Fruit fly (Drosophila melanogaster) whole organism, embryonic: ENCODE results near the gene Atg6.

Source experiments
- CG10366 ChIP-seq: fragments of 200-800 bp; sonication (Bioruptor generic); IDR thresholded peaks from 2 replicates; pipeline ENCODE4 v1.3.6; 2022; ENCODE audit warnings: missing biosample characterization, missing genetic modification characterization
- CG11085 ChIP-seq: fragments of 200-800 bp; sonication (Bioruptor generic); IDR thresholded peaks from 2 replicates; pipeline ENCODE4 v1.3.6; 2022; ENCODE audit warnings: missing biosample characterization, missing genetic modification characterization
- CG12071 ChIP-seq: fragments of 200-800 bp; sonication (Bioruptor generic); optimal IDR thresholded peaks from 3 replicates; lab custom pipeline; 2018; ENCODE audit warnings: missing biosample characterization, mild to moderate bottlenecking, missing genetic modification characterization
- CG12299 ChIP-seq: fragments of 200-800 bp; sonication (Bioruptor generic); optimal IDR thresholded peaks from 2 replicates; lab custom pipeline; 2018; ENCODE audit warnings: missing biosample characterization, mild to moderate bottlenecking, missing genetic modification characterization
- CG12659 ChIP-seq: fragments of 200-800 bp; sonication (Bioruptor generic); optimal IDR thresholded peaks from 3 replicates; lab custom pipeline; 2017; ENCODE audit warnings: mild to moderate bottlenecking, missing biosample characterization, missing genetic modification reagents, missing genetic modification characterization
- CG1602 ChIP-seq: fragments of 200-800 bp; sonication (Bioruptor generic); optimal IDR thresholded peaks from 3 replicates; lab custom pipeline; 2016; ENCODE audit warnings: missing biosample characterization, missing genetic modification characterization
- CG17186 ChIP-seq: fragments of 200-800 bp; sonication (Bioruptor generic); optimal IDR thresholded peaks from 3 replicates; lab custom pipeline; 2017; ENCODE audit warnings: missing biosample characterization, missing genetic modification reagents, missing genetic modification characterization
- CG17361 ChIP-seq: fragments of 200-800 bp; sonication (Bioruptor generic); IDR thresholded peaks from 3 replicates; pipeline ENCODE4 v1.3.6; 2022; ENCODE audit warnings: missing biosample characterization, missing genetic modification characterization
- CG17829 ChIP-seq: fragments of 200-800 bp; optimal IDR thresholded peaks from 2 replicates; lab custom pipeline; 2019; ENCODE audit warnings: missing biosample characterization, mild to moderate bottlenecking, missing genetic modification characterization, moderate library complexity
- CG2120 ChIP-seq: fragments of 200-800 bp; sonication (Bioruptor generic); optimal IDR thresholded peaks from 3 replicates; lab custom pipeline; 2016; ENCODE audit warnings: missing biosample characterization, missing genetic modification characterization
- CG2889 ChIP-seq: fragments of 200-800 bp; sonication (Bioruptor generic); IDR thresholded peaks from 3 replicates; pipeline ENCODE4 v1.3.6; 2022; ENCODE audit warnings: missing biosample characterization, missing genetic modification characterization
- CG31365 ChIP-seq: fragments of 200-800 bp; sonication (Bioruptor generic); optimal IDR thresholded peaks from 2 replicates; lab custom pipeline; 2018; ENCODE audit warnings: missing biosample characterization, mild to moderate bottlenecking, missing genetic modification characterization
- CG6683 ChIP-seq: fragments of 200-800 bp; sonication (Bioruptor generic); optimal IDR thresholded peaks from 2 replicates; lab custom pipeline; 2017; ENCODE audit warnings: missing biosample characterization, mild to moderate bottlenecking, missing genetic modification characterization, missing genetic modification reagents
- CG6854 ChIP-seq: fragments of 200-800 bp; sonication (Bioruptor generic); optimal IDR thresholded peaks from 3 replicates; lab custom pipeline; 2017; ENCODE audit warnings: missing biosample characterization, mild to moderate bottlenecking, missing genetic modification characterization
- CG7271 ChIP-seq: fragments of 200-800 bp; sonication (Bioruptor generic); optimal IDR thresholded peaks from 2 replicates; lab custom pipeline; 2018; ENCODE audit warnings: missing biosample characterization, mild to moderate bottlenecking, missing genetic modification characterization, moderate library complexity
- CG7372 ChIP-seq: fragments of 200-800 bp; sonication (Bioruptor generic); IDR thresholded peaks from 2 replicates; pipeline ENCODE4 v1.3.6; 2022; ENCODE audit warnings: missing biosample characterization, missing genetic modification characterization
- CG7786 ChIP-seq: fragments of 200-800 bp; sonication (Bioruptor generic); optimal IDR thresholded peaks from 2 replicates; lab custom pipeline; 2016; ENCODE audit warnings: missing biosample characterization, missing genetic modification characterization
- CG7987 ChIP-seq: fragments of 200-800 bp; sonication (Bioruptor generic); optimal IDR thresholded peaks from 2 replicates; lab custom pipeline; 2018; ENCODE audit warnings: missing biosample characterization, mild to moderate bottlenecking, missing genetic modification characterization, moderate library complexity
- CG8478 ChIP-seq: fragments of >200 bp; optimal IDR thresholded peaks from 2 replicates; lab custom pipeline; 2018
- CG8924 ChIP-seq: fragments of 200-800 bp; optimal IDR thresholded peaks from 3 replicates; lab custom pipeline; 2019; ENCODE audit warnings: missing biosample characterization, mild to moderate bottlenecking, missing genetic modification characterization, moderate library complexity
- CkIIα-i1 ChIP-seq: fragments of 200-800 bp; sonication (Bioruptor generic); IDR thresholded peaks from 2 replicates; pipeline ENCODE4 v1.3.6; 2022; ENCODE audit warnings: missing biosample characterization, missing genetic modification characterization
- Dip2 ChIP-seq: fragments of 200-800 bp; sonication (Bioruptor generic); IDR thresholded peaks from 2 replicates; pipeline ENCODE4 v1.3.6; 2022; ENCODE audit warnings: missing biosample characterization, missing genetic modification characterization
- E2f1 ChIP-seq: fragments of 200-800 bp; sonication (Bioruptor generic); IDR thresholded peaks from 2 replicates; pipeline ENCODE4 v1.3.6; 2022; ENCODE audit warnings: missing biosample characterization, missing genetic modification characterization
- Gsc ChIP-seq: fragments of 200-800 bp; sonication (Bioruptor generic); IDR thresholded peaks from 2 replicates; pipeline ENCODE4 v1.3.6; 2022; ENCODE audit warnings: missing biosample characterization, missing genetic modification characterization
- H2.0 ChIP-seq: fragments of 200-800 bp; sonication (Bioruptor generic); IDR thresholded peaks from 2 replicates; pipeline ENCODE4 v1.3.6; 2022; ENCODE audit warnings: missing biosample characterization, missing genetic modification characterization
- Meics ChIP-seq: fragments of 200-800 bp; sonication (Bioruptor generic); optimal IDR thresholded peaks from 2 replicates; lab custom pipeline; 2017; ENCODE audit warnings: missing biosample characterization, mild to moderate bottlenecking, missing genetic modification characterization
- Myb ChIP-seq: fragments of 200-800 bp; sonication (Bioruptor generic); optimal IDR thresholded peaks from 2 replicates; lab custom pipeline; 2016; ENCODE audit warnings: missing biosample characterization, missing genetic modification characterization
- NfI ChIP-seq: fragments of 200-800 bp; sonication (Bioruptor generic); optimal IDR thresholded peaks from 3 replicates; lab custom pipeline; 2018; ENCODE audit warnings: missing biosample characterization, mild to moderate bottlenecking, missing genetic modification characterization, moderate library complexity
- Oaz ChIP-seq: fragments of 200-800 bp; sonication (Bioruptor generic); IDR thresholded peaks from 2 replicates; pipeline ENCODE4 v1.3.6; 2022; ENCODE audit warnings: missing biosample characterization, missing genetic modification characterization
- Rfx ChIP-seq: fragments of 200-800 bp; sonication (Bioruptor generic); IDR thresholded peaks from 2 replicates; pipeline ENCODE4 v1.3.6; 2022; ENCODE audit warnings: missing biosample characterization, missing genetic modification characterization
- Side ChIP-seq: fragments of 200-800 bp; sonication (Bioruptor generic); optimal IDR thresholded peaks from 2 replicates; lab custom pipeline; 2016; ENCODE audit warnings: missing biosample characterization, missing genetic modification characterization
- ara ChIP-seq: fragments of 200-800 bp; sonication (Bioruptor generic); IDR thresholded peaks from 2 replicates; pipeline ENCODE4 v1.3.6; 2022; ENCODE audit warnings: missing biosample characterization, missing genetic modification characterization
- bcd ChIP-seq: fragments of 200-800 bp; sonication (Bioruptor generic); optimal IDR thresholded peaks from 2 replicates; lab custom pipeline; 2017; ENCODE audit warnings: missing biosample characterization, mild to moderate bottlenecking, missing genetic modification characterization
- bigmax ChIP-seq: fragments of 200-800 bp; sonication (Bioruptor generic); optimal IDR thresholded peaks from 2 replicates; lab custom pipeline; 2018; ENCODE audit warnings: missing biosample characterization, mild to moderate bottlenecking, missing genetic modification characterization
- bowl ChIP-seq: fragments of 200-800 bp; sonication (Bioruptor generic); IDR thresholded peaks from 2 replicates; pipeline ENCODE4 v1.3.6; 2022; ENCODE audit warnings: missing biosample characterization, missing genetic modification characterization
- caup ChIP-seq: fragments of 200-800 bp; sonication (Bioruptor generic); optimal IDR thresholded peaks from 3 replicates; lab custom pipeline; 2017; ENCODE audit warnings: missing biosample characterization, mild to moderate bottlenecking, missing genetic modification characterization, moderate library complexity; ENCODE audit not compliant: severe bottlenecking
- chm ChIP-seq: fragments of 200-800 bp; sonication (Bioruptor generic); IDR thresholded peaks from 2 replicates; pipeline ENCODE4 v1.3.6; 2022; ENCODE audit warnings: missing biosample characterization, missing genetic modification characterization
- crol ChIP-seq: fragments of 200-800 bp; sonication (Bioruptor generic); IDR thresholded peaks from 2 replicates; pipeline ENCODE4 v1.3.6; 2022; ENCODE audit warnings: missing biosample characterization, missing genetic modification characterization
- danr ChIP-seq: fragments of 200-800 bp; sonication (Bioruptor generic); IDR thresholded peaks from 2 replicates; pipeline ENCODE4 v1.3.6; 2022; ENCODE audit warnings: missing biosample characterization, missing genetic modification characterization
- dmrt11E ChIP-seq: fragments of 200-800 bp; sonication (Bioruptor generic); optimal IDR thresholded peaks from 3 replicates; lab custom pipeline; 2018; ENCODE audit warnings: missing biosample characterization, mild to moderate bottlenecking, missing genetic modification characterization, moderate library complexity
- grau ChIP-seq: fragments of 200-800 bp; optimal IDR thresholded peaks from 3 replicates; lab custom pipeline; 2019; ENCODE audit warnings: missing biosample characterization, mild to moderate bottlenecking, missing genetic modification characterization, moderate library complexity
- grn ChIP-seq: fragments of 200-800 bp; sonication (Bioruptor generic); optimal IDR thresholded peaks from 3 replicates; lab custom pipeline; 2017; ENCODE audit warnings: missing biosample characterization, missing genetic modification characterization
- gsb-n ChIP-seq: fragments of 200-800 bp; sonication (Bioruptor generic); optimal IDR thresholded peaks from 3 replicates; lab custom pipeline; 2018; ENCODE audit warnings: missing biosample characterization, mild to moderate bottlenecking, missing genetic modification characterization
- oc ChIP-seq: fragments of 200-800 bp; sonication (Bioruptor generic); optimal IDR thresholded peaks from 2 replicates; lab custom pipeline; 2018; ENCODE audit warnings: missing biosample characterization, mild to moderate bottlenecking, missing genetic modification characterization, moderate library complexity
- odd ChIP-seq: fragments of 200-800 bp; sonication (Bioruptor generic); optimal IDR thresholded peaks from 2 replicates; lab custom pipeline; 2017; ENCODE audit warnings: missing biosample characterization, mild to moderate bottlenecking, missing genetic modification characterization
- onecut ChIP-seq: fragments of 200-800 bp; sonication (Bioruptor generic); IDR thresholded peaks from 2 replicates; pipeline ENCODE4 v1.3.6; 2022; ENCODE audit warnings: missing biosample characterization, missing genetic modification characterization
- pzg ChIP-seq: fragments of 200-800 bp; sonication (Bioruptor generic); optimal IDR thresholded peaks from 3 replicates; lab custom pipeline; 2018; ENCODE audit warnings: missing biosample characterization, mild to moderate bottlenecking, missing genetic modification characterization, moderate library complexity
- ssp ChIP-seq: fragments of 200-800 bp; sonication (Bioruptor generic); IDR thresholded peaks from 2 replicates; pipeline ENCODE4 v1.3.6; 2022; ENCODE audit warnings: missing biosample characterization, missing genetic modification characterization
- tna ChIP-seq: fragments of 200-800 bp; sonication (Bioruptor generic); IDR thresholded peaks from 2 replicates; pipeline ENCODE4 v1.3.6; 2022; ENCODE audit warnings: missing biosample characterization, missing genetic modification characterization; ENCODE audit not compliant: partially characterized antibody
- wek ChIP-seq: fragments of 200-800 bp; sonication (Bioruptor generic); optimal IDR thresholded peaks from 3 replicates; lab custom pipeline; 2018; ENCODE audit warnings: missing biosample characterization, mild to moderate bottlenecking, missing genetic modification characterization, moderate library complexity
- z ChIP-seq: fragments of 200-800 bp; sonication (Bioruptor generic); IDR thresholded peaks from 3 replicates; pipeline ENCODE4 v1.3.6; 2022; ENCODE audit warnings: missing biosample characterization, missing genetic modification characterization

The Atg6 gene

DNA sequence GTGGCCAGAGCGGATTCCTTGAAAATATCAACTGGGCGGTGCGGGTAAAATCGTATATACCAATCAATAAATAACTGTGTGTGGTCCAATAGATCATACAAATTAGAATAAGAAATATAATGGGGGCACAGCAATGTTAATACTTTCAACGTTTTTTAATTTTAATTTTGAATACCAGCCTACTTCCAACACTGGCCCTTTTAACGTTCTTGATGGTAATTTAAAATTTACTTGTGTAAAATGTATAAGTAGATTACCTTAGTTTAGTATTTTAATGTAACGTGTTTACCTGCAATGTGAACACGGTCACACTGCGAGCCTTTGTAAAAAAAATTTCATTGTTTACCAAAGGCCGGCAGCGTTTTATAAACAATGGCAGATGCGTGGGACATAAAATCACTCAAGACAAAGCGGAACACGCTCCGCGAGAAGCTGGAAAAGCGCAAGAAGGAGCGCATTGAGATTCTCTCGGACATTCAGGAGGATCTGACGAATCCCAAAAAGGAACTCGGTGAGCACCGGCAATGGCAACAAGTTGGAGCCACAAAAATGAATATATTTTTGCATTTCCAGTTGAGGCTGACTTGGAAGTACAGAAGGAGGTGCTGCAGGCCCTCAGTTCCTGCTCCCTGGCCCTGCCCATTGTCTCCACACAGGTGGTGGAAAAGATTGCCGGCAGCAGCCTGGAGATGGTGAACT, 18.6 kb downstream of the Atg6 start, which contains the start of the genes KrT95D and Mettl3 (continued):
- TF ChIP-seq pzg (GFP tag; lab: Kevin White, UChicago) (peak; percentile 80), tna (no peak), CG7271 (tag; lab: Kevin White, UChicago) (no peak), CkIIα-i1 (GFP tag; lab: Robert Waterston, UW) (no peak), CG12071 (no peak), CG2889 (no peak), z (GFP tag; lab: Robert Waterston, UW) (no peak), Side (GFP tag; lab: Kevin White, UChicago) (no peak), bowl (no peak), grn (no peak), CG12299 (tag; lab: Kevin White, UChicago) (no peak), bcd (GFP tag; lab: Kevin White, UChicago) (peak; percentile 2), oc (tag; lab: Kevin White, UChicago) (no peak), grau (tag; lab: Kevin White, UChicago) (peak; percentile 16), CG12659 (GFP tag; lab: Kevin White, UChicago) (peak; percentile 83), gsb-n (tag; lab: Kevin White, UChicago) (no peak), ara (GFP tag; lab: Robert Waterston, UW) (0 out of 2 replicates have a peak, but pooled peaks have one; percentile 17), bigmax (no peak), ssp (GFP tag; lab: Robert Waterston, UW) (no peak), CG10366 (GFP tag; lab: Robert Waterston, UW) (no peak), onecut (peak; percentile 21; the same call in 1 of the 2 replicates), danr (GFP tag; lab: Robert Waterston, UW) (no peak), CG8924 (tag; lab: Kevin White, UChicago) (peak; percentile 37), CG8478 (lab: Kevin White, UChicago) (no peak), crol (GFP tag; lab: Robert Waterston, UW) (no peak), NfI (GFP tag; lab: Kevin White, UChicago) (no peak), Dip2 (no peak), Meics (no peak), CG1602 (GFP tag; lab: Kevin White, UChicago) (no peak), CG7786 (no peak), CG31365 (no peak), Myb (GFP tag; lab: Kevin White, UChicago) (no peak), chm (GFP tag; lab: Robert Waterston, UW) (no peak), CG17829 (tag; lab: Kevin White, UChicago) (peak; percentile 36), CG11085 (GFP tag; lab: Robert Waterston, UW) (no peak), wek (no peak), odd (no peak), H2.0 (GFP tag; lab: Robert Waterston, UW) (no peak), caup (GFP tag; lab: Kevin White, UChicago) (no peak), CG7987 (GFP tag; lab: Kevin White, UChicago) (no peak), CG6683 (GFP tag; lab: Kevin White, UChicago) (no peak), Gsc (GFP tag; lab: Robert Waterston, UW) (no peak), CG17361 (GFP tag; lab: Robert Waterston, UW) (no peak), CG6854 (GFP tag; lab: Kevin White, UChicago) (no peak), Oaz (GFP tag; lab: Robert Waterston, UW) (no peak), dmrt11E (tag; lab: Kevin White, UChicago) (no peak), E2f1 (GFP tag; lab: Robert Waterston, UW) (no peak), CG2120 (peak; percentile 30), CG17186 (GFP tag; lab: Kevin White, UChicago) (peak; percentile 38), CG7372 (GFP tag; lab: Robert Waterston, UW) (no peak), Rfx (GFP tag; lab: Robert Waterston, UW) (peak; percentile 8)
